Worm (Caenorhabditis elegans) whole organism, L4 larva: ENCODE data around the gene M01F1.8.
A peak's percentile ranks its signal among the peaks of the same experiment; 100 is the strongest.

Source experiments
- F10B5.3 ChIP-seq: sonication (generic microtip); optimal IDR thresholded peaks from 2 replicates; lab custom pipeline; 2016; ENCODE audit warnings: mild to moderate bottlenecking, missing genetic modification characterization, missing compliant biosample characterization
- F44E2.7 ChIP-seq: fragments of 200-800 bp; sonication (Bioruptor generic); IDR thresholded peaks from 2 replicates; pipeline ENCODE4 v2.1.2; 2022; ENCODE audit warnings: missing genetic modification characterization, missing compliant biosample characterization
- F49E8.2 ChIP-seq: sonication (generic microtip); optimal IDR thresholded peaks from 2 replicates; lab custom pipeline; 2016; ENCODE audit warnings: missing compliant biosample characterization, mild to moderate bottlenecking, missing genetic modification characterization, borderline replicate concordance
- T20F7.1 ChIP-seq: fragments of 200-800 bp; sonication (Bioruptor generic); optimal IDR thresholded peaks from 2 replicates; lab custom pipeline; 2018; ENCODE audit warnings: mild to moderate bottlenecking, missing genetic modification characterization, missing compliant biosample characterization
- T26A8.4 ChIP-seq: fragments of 200-800 bp; sonication (Bioruptor generic); IDR thresholded peaks from 2 replicates; pipeline ENCODE4 v1.3.6; 2022; ENCODE audit warnings: missing genetic modification characterization, missing compliant biosample characterization
- ZK337.2 ChIP-seq: fragments of 200-800 bp; sonication (Bioruptor generic); IDR thresholded peaks from 2 replicates; pipeline ENCODE4 v1.3.6; 2022; ENCODE audit warnings: missing genetic modification reagents, missing genetic modification characterization, missing compliant biosample characterization
- aha-1 ChIP-seq: fragments of 150-350 bp; peaks from one replicate; lab custom pipeline; 2014; ENCODE audit warnings: missing biosample characterization, missing genetic modification characterization
- ama-1 ChIP-seq: fragments of 150-350 bp; optimal IDR thresholded peaks from 2 replicates; lab custom pipeline; 2014; ENCODE audit warnings: inconsistent platforms, mixed read lengths
- ceh-20 ChIP-seq: fragments of 200-800 bp; sonication (Bioruptor generic); IDR thresholded peaks from 2 replicates; pipeline ENCODE4 v1.3.6; 2022; ENCODE audit warnings: missing genetic modification reagents, missing genetic modification characterization, missing compliant biosample characterization
- ceh-28 ChIP-seq: fragments of 150-350 bp; optimal IDR thresholded peaks from 2 replicates; lab custom pipeline; 2014; ENCODE audit warnings: missing biosample characterization, missing genetic modification reagents, missing genetic modification characterization
- ceh-44 ChIP-seq: fragments of 200-800 bp; sonication (Bioruptor generic); IDR thresholded peaks from 2 replicates; pipeline ENCODE4 v1.3.6; 2022; ENCODE audit warnings: missing genetic modification reagents, missing genetic modification characterization, missing compliant biosample characterization
- ceh-62 ChIP-seq: sonication (generic microtip); optimal IDR thresholded peaks from 2 replicates; lab custom pipeline; 2017; ENCODE audit warnings: missing biosample characterization, missing genetic modification characterization
- cey-2 ChIP-seq: sonication (generic microtip); optimal IDR thresholded peaks from 3 replicates; lab custom pipeline; 2017; ENCODE audit warnings: missing genetic modification characterization, mild to moderate bottlenecking, missing compliant biosample characterization, antibody characterized with exemption, borderline replicate concordance; ENCODE audit not compliant: insufficient read depth
- ctbp-1 ChIP-seq: fragments of 200-800 bp; sonication (Bioruptor generic); IDR thresholded peaks from 2 replicates; pipeline ENCODE4 v1.3.6; 2022; ENCODE audit warnings: missing genetic modification reagents, missing genetic modification characterization, missing compliant biosample characterization
- daf-16 ChIP-seq, 3 experiments: sonication (generic microtip); optimal IDR thresholded peaks; 2 replicates each; lab custom pipeline; 2016 to 2017; ENCODE audit warnings: missing genetic modification characterization in 3 of 3, missing genetic modification reagents in 3 of 3, mild to moderate bottlenecking in 2 of 3, missing compliant biosample characterization in 2 of 3, missing biosample characterization in 1 of 3, moderate library complexity in 1 of 3
- dpl-1 ChIP-seq: fragments of 150-350 bp; optimal IDR thresholded peaks from 2 replicates; lab custom pipeline; 2014; ENCODE audit warnings: missing biosample characterization, missing genetic modification reagents, missing genetic modification characterization
- duxl-1 ChIP-seq: sonication (generic microtip); optimal IDR thresholded peaks from 2 replicates; lab custom pipeline; 2016; ENCODE audit warnings: mild to moderate bottlenecking, missing genetic modification characterization, moderate library complexity, missing compliant biosample characterization; ENCODE audit not compliant: poor library complexity
- dve-1 ChIP-seq: sonication (generic microtip); optimal IDR thresholded peaks from 2 replicates; lab custom pipeline; 2017; ENCODE audit warnings: antibody characterized with exemption, mild to moderate bottlenecking, missing genetic modification characterization, missing compliant biosample characterization; ENCODE audit not compliant: insufficient read depth
- egl-27 ChIP-seq: sonication (generic microtip); optimal IDR thresholded peaks from 3 replicates; lab custom pipeline; 2017; ENCODE audit warnings: missing biosample characterization, missing genetic modification reagents, missing genetic modification characterization
- fkh-10 ChIP-seq: fragments of 150-350 bp; optimal IDR thresholded peaks from 2 replicates; lab custom pipeline; 2014; ENCODE audit warnings: missing biosample characterization, missing genetic modification reagents, missing genetic modification characterization
- hif-1 ChIP-seq, 2 experiments: sonication (generic microtip); optimal IDR thresholded peaks; 2 replicates each; lab custom pipeline; 2016 to 2017; ENCODE audit warnings: missing compliant biosample characterization in 2 of 2, missing genetic modification characterization in 2 of 2, missing genetic modification reagents in 2 of 2, missing genotype in 2 of 2, mild to moderate bottlenecking in 1 of 2
- hmg-1.1 ChIP-seq: fragments of 200-800 bp; sonication (Bioruptor generic); IDR thresholded peaks from 2 replicates; pipeline ENCODE4 v1.3.6; 2022; ENCODE audit warnings: missing genetic modification reagents, missing genetic modification characterization, missing compliant biosample characterization
- lin-13 ChIP-seq: fragments of 150-350 bp; optimal IDR thresholded peaks from 2 replicates; lab custom pipeline; 2014; ENCODE audit warnings: missing biosample characterization, missing genetic modification reagents, missing genetic modification characterization
- lin-15B ChIP-seq: fragments of 150-350 bp; sonication (generic microtip); optimal IDR thresholded peaks from 3 replicates; lab custom pipeline; 2014; ENCODE audit warnings: missing biosample characterization, missing genetic modification characterization
- lsy-2 ChIP-seq, 2 experiments: fragments of 150-350 bp in 1 of 2; sonication (generic microtip) in 1 of 2; optimal IDR thresholded peaks; 2 replicates each; lab custom pipeline; 2014 to 2017; ENCODE audit warnings: missing biosample characterization in 2 of 2, missing genetic modification characterization in 2 of 2
- madf-5 ChIP-seq, 2 experiments: fragments of 200-800 bp; sonication (Bioruptor generic); IDR thresholded peaks; 2 replicates each; pipeline ENCODE4 v1.3.6; 2022; ENCODE audit warnings: missing compliant biosample characterization in 2 of 2, missing genetic modification characterization in 2 of 2
- mdl-1 ChIP-seq, 2 experiments: fragments of 150-350 bp in 1 of 2; sonication (generic microtip) in 1 of 2; optimal IDR thresholded peaks; 2 replicates each; lab custom pipeline; 2014 to 2017; ENCODE audit warnings: missing biosample characterization in 2 of 2, missing genetic modification characterization in 2 of 2
- mdt-29 ChIP-seq: fragments of 200-800 bp; sonication (Bioruptor generic); IDR thresholded peaks from 2 replicates; pipeline ENCODE4 v1.3.6; 2022; ENCODE audit warnings: missing genetic modification reagents, missing genetic modification characterization, missing compliant biosample characterization
- mep-1 ChIP-seq: fragments of 150-350 bp; sonication (generic microtip); optimal IDR thresholded peaks from 3 replicates; lab custom pipeline; 2014; ENCODE audit warnings: missing biosample characterization, missing genetic modification characterization
- mes-2 ChIP-seq: sonication (generic microtip); optimal IDR thresholded peaks from 2 replicates; lab custom pipeline; 2016; ENCODE audit warnings: missing genotype, mild to moderate bottlenecking, missing genetic modification characterization, missing compliant biosample characterization; ENCODE audit not compliant: poor library complexity, severe bottlenecking
- nhr-10 ChIP-seq: fragments of 150-350 bp; optimal IDR thresholded peaks from 2 replicates; lab custom pipeline; 2014; ENCODE audit warnings: missing biosample characterization, missing genetic modification characterization
- nhr-102 ChIP-seq: sonication (generic microtip); optimal IDR thresholded peaks from 2 replicates; lab custom pipeline; 2016; ENCODE audit warnings: mild to moderate bottlenecking, missing genetic modification characterization, moderate library complexity, missing compliant biosample characterization
- nhr-11 ChIP-seq: fragments of 150-350 bp; optimal IDR thresholded peaks from 2 replicates; lab custom pipeline; 2014; ENCODE audit warnings: missing biosample characterization, missing genetic modification characterization
- nhr-111 ChIP-seq: fragments of 200-800 bp; sonication (Bioruptor generic); optimal IDR thresholded peaks from 2 replicates; lab custom pipeline; 2018; ENCODE audit warnings: mild to moderate bottlenecking, missing genetic modification characterization, missing compliant biosample characterization
- nhr-25 ChIP-seq: sonication (generic microtip); optimal IDR thresholded peaks from 2 replicates; lab custom pipeline; 2017; ENCODE audit warnings: missing genetic modification characterization, mild to moderate bottlenecking, missing compliant biosample characterization, antibody characterized with exemption, moderate library complexity, borderline replicate concordance; ENCODE audit not compliant: insufficient read depth
- nhr-42 ChIP-seq: fragments of 200-800 bp; sonication (Bioruptor generic); IDR thresholded peaks from 2 replicates; pipeline ENCODE4 v1.3.6; 2022; ENCODE audit warnings: missing genetic modification characterization, missing compliant biosample characterization
- pha-4 ChIP-seq, 2 experiments: fragments of 150-350 bp in 1 of 2; fragments of 200-800 bp in 1 of 2; sonication (Bioruptor generic) in 1 of 2; IDR thresholded peaks in 1 of 2; optimal IDR thresholded peaks in 1 of 2; 2 replicates each; pipeline versions ENCODE4 v1.3.6 to Lab custom; 2014 to 2022; ENCODE audit warnings: missing genetic modification characterization in 2 of 2, missing genetic modification reagents in 2 of 2, missing biosample characterization in 1 of 2, missing compliant biosample characterization in 1 of 2
- set-16 ChIP-seq: fragments of 200-800 bp; sonication (Bioruptor generic); IDR thresholded peaks from 2 replicates; pipeline ENCODE4 v1.3.6; 2022; ENCODE audit warnings: missing genetic modification reagents, missing genetic modification characterization, missing compliant biosample characterization
- spr-1 ChIP-seq: sonication (generic microtip); optimal IDR thresholded peaks from 2 replicates; lab custom pipeline; 2016; ENCODE audit warnings: mild to moderate bottlenecking, missing genetic modification characterization, missing compliant biosample characterization
- tag-97 ChIP-seq: fragments of 200-800 bp; sonication (Bioruptor generic); IDR thresholded peaks from 2 replicates; pipeline ENCODE4 v1.3.6; 2022; ENCODE audit warnings: missing genetic modification characterization, missing compliant biosample characterization
- unc-39 ChIP-seq: sonication (generic microtip); optimal IDR thresholded peaks from 2 replicates; lab custom pipeline; 2017; ENCODE audit warnings: missing biosample characterization, missing genetic modification characterization
- vab-7 ChIP-seq: fragments of 200-800 bp; sonication (Bioruptor generic); IDR thresholded peaks from 2 replicates; pipeline ENCODE4 v1.3.6; 2022; ENCODE audit warnings: missing genetic modification reagents, missing genetic modification characterization, missing compliant biosample characterization
- zfp-2 ChIP-seq: sonication (generic microtip); optimal IDR thresholded peaks from 2 replicates; lab custom pipeline; 2016; ENCODE audit warnings: mild to moderate bottlenecking, missing genetic modification characterization, missing compliant biosample characterization
- zip-11 ChIP-seq: fragments of 200-800 bp; sonication (Bioruptor generic); IDR thresholded peaks from 2 replicates; pipeline ENCODE4 v1.3.6; 2022; ENCODE audit warnings: missing genetic modification characterization, missing compliant biosample characterization
- zip-2 ChIP-seq: fragments of 150-350 bp; optimal IDR thresholded peaks from 2 replicates; lab custom pipeline; 2014; ENCODE audit warnings: missing biosample characterization, missing genetic modification characterization
- ztf-7 ChIP-seq: fragments of 150-350 bp; optimal IDR thresholded peaks from 2 replicates; lab custom pipeline; 2014; ENCODE audit warnings: missing biosample characterization, missing genetic modification characterization

M01F1.8 gene

ce11 chrIII:3471403-3472053 is 30.8 kb downstream of the M01F1.8 start, which contains the start of gene rsu-1 (continued):
- TF ChIP-seq nhr-102 (tag; lab: Kevin White, UChicago) (no peak), mes-2 (peak; percentile 73), madf-5 (GFP tag; IDR thresholded peaks at IDR 0.05; lab: Robert Waterston, UW) (no peak), nhr-11 (tag; lab: Kevin White, UChicago) (peak; percentile 4), spr-1 (tag; lab: Kevin White, UChicago) (peak; percentile 68), F49E8.2 (tag; lab: Kevin White, UChicago) (no peak), ztf-7 (peak; percentile 8), daf-16 (GFP tag; optimal IDR thresholded peaks at IDR 0.05; lab: Kevin White, UChicago) (peak in 1 of 2 experiments; percentile 8), daf-16 (tag; optimal IDR thresholded peaks at IDR 0.05; lab: Kevin White, UChicago) (peak; percentile 49), ama-1 (lab: Kevin White, UChicago) (no peak), fkh-10 (GFP tag; lab: Kevin White, UChicago) (peak; percentile 1), zfp-2 (tag; lab: Kevin White, UChicago) (no peak), unc-39 (tag; lab: Kevin White, UChicago) (no peak), aha-1 (tag; lab: Kevin White, UChicago) (peak; percentile 72), tag-97 (GFP tag; lab: Robert Waterston, UW) (no peak), nhr-10 (tag; lab: Kevin White, UChicago) (no peak), nhr-42 (GFP tag; lab: Robert Waterston, UW) (no peak), T26A8.4 (GFP tag; lab: Robert Waterston, UW) (peak; percentile 47), mdt-29 (GFP tag; lab: Robert Waterston, UW) (no peak), F10B5.3 (no peak), ZK337.2 (no peak), F44E2.7 (GFP tag; lab: Robert Waterston, UW) (no peak), set-16 (GFP tag; lab: Robert Waterston, UW) (no peak), lin-15B (tag; lab: Kevin White, UChicago) (no peak), ceh-20 (GFP tag; lab: Robert Waterston, UW) (no peak), egl-27 (tag; lab: Kevin White, UChicago) (no peak), lsy-2 (tag; optimal IDR thresholded peaks at IDR 0.05; lab: Kevin White, UChicago) (peak in 1 of 2 experiments; percentile 70), cey-2 (tag; lab: Kevin White, UChicago) (no peak), ctbp-1 (GFP tag; lab: Robert Waterston, UW) (no peak), T20F7.1 (no peak), ceh-28 (tag; lab: Kevin White, UChicago) (no peak), hif-1 (tag; optimal IDR thresholded peaks at IDR 0.05; lab: Kevin White, UChicago) (peak in 1 of 2 experiments; percentile 3), pha-4 (GFP tag; IDR thresholded peaks at IDR 0.05; lab: Robert Waterston, UW) (no peak), pha-4 (tag; optimal IDR thresholded peaks at IDR 0.05; lab: Kevin White, UChicago) (peak; percentile 41), zip-2 (tag; lab: Kevin White, UChicago) (no peak), zip-11 (GFP tag; lab: Robert Waterston, UW) (no peak), lin-13 (GFP tag; lab: Kevin White, UChicago) (peak; percentile 8), mep-1 (tag; lab: Kevin White, UChicago) (peak; percentile 77), mdl-1 (tag; optimal IDR thresholded peaks at IDR 0.05; lab: Kevin White, UChicago) (peak in 1 of 2 experiments; percentile 69), duxl-1 (tag; lab: Kevin White, UChicago) (peak; percentile 26), dpl-1 (GFP tag; lab: Kevin White, UChicago) (peak; percentile 46), nhr-111 (no peak), ceh-62 (no peak), nhr-25 (tag; lab: Kevin White, UChicago) (peak; percentile 51), hmg-1.1 (GFP tag; lab: Robert Waterston, UW) (peak; percentile 84), ceh-44 (GFP tag; lab: Robert Waterston, UW) (no peak), dve-1 (tag; lab: Kevin White, UChicago) (peak; percentile 70), vab-7 (GFP tag; lab: Robert Waterston, UW) (no peak)
